Worm (Caenorhabditis elegans) whole organism, young adult: ENCODE measurements around the gene srbc-79.

Experiments used
- D2030.7 ChIP-seq: fragments of 200-800 bp; sonication (Bioruptor generic); IDR thresholded peaks from 2 replicates; pipeline ENCODE4 v1.3.6; 2022; ENCODE audit warnings: missing genetic modification reagents, missing genetic modification characterization, missing compliant biosample characterization
- F10E7.11 ChIP-seq: sonication (generic microtip); optimal IDR thresholded peaks from 2 replicates; lab custom pipeline; 2017; ENCODE audit warnings: mild to moderate bottlenecking, missing genetic modification characterization, moderate library complexity, missing compliant biosample characterization
- F33H1.4 ChIP-seq: fragments of 200-800 bp; sonication (Bioruptor generic); IDR thresholded peaks from 2 replicates; pipeline ENCODE4 v1.3.6; 2022; ENCODE audit warnings: missing genetic modification reagents, missing genetic modification characterization, missing compliant biosample characterization
- F49E8.2 ChIP-seq: sonication (generic microtip); optimal IDR thresholded peaks from 3 replicates; lab custom pipeline; 2017; ENCODE audit warnings: missing genetic modification characterization, mild to moderate bottlenecking, missing compliant biosample characterization, antibody characterized with exemption, moderate library complexity; ENCODE audit not compliant: insufficient read depth
- F52B5.7 ChIP-seq: sonication (generic microtip); optimal IDR thresholded peaks from 2 replicates; lab custom pipeline; 2016; ENCODE audit warnings: mild to moderate bottlenecking, missing genetic modification characterization, missing compliant biosample characterization
- F55B11.4 ChIP-seq: sonication (generic microtip); optimal IDR thresholded peaks from 2 replicates; lab custom pipeline; 2016; ENCODE audit warnings: missing compliant biosample characterization, missing genetic modification characterization, borderline replicate concordance; ENCODE audit not compliant: insufficient read depth
- F57C9.4 ChIP-seq: sonication (generic microtip); optimal IDR thresholded peaks from 2 replicates; lab custom pipeline; 2017; ENCODE audit warnings: mild to moderate bottlenecking, missing genetic modification characterization, missing compliant biosample characterization
- Y53G8AR.9 ChIP-seq: fragments of 200-800 bp; sonication (Bioruptor generic); conservative IDR thresholded peaks from 2 replicates; pipeline ENCODE4 v1.3.6; 2022; ENCODE audit warnings: missing genetic modification reagents, missing genetic modification characterization, missing compliant biosample characterization
- Y56A3A.18 ChIP-seq: fragments of 200-800 bp; sonication (Bioruptor generic); IDR thresholded peaks from 2 replicates; pipeline ENCODE4 v1.3.6; 2022; ENCODE audit warnings: missing genetic modification reagents, missing genetic modification characterization, missing compliant biosample characterization
- Y79H2A.3 ChIP-seq: fragments of 200-800 bp; sonication (Bioruptor generic); conservative IDR thresholded peaks from 2 replicates; pipeline ENCODE4 v1.3.6; 2022; ENCODE audit warnings: missing genetic modification reagents, missing genetic modification characterization, missing compliant biosample characterization
- akir-1 ChIP-seq: fragments of 200-800 bp; sonication (Bioruptor generic); optimal IDR thresholded peaks from 2 replicates; lab custom pipeline; 2018; ENCODE audit warnings: mild to moderate bottlenecking, missing genetic modification characterization, moderate library complexity, missing compliant biosample characterization
- aptf-3 ChIP-seq: fragments of 200-800 bp; sonication (Bioruptor generic); IDR thresholded peaks from 2 replicates; pipeline ENCODE4 v1.3.6; 2022; ENCODE audit warnings: missing genetic modification characterization, missing compliant biosample characterization
- bed-2 ChIP-seq: fragments of 200-800 bp; sonication (Bioruptor generic); IDR thresholded peaks from 2 replicates; pipeline ENCODE4 v1.3.6; 2022; ENCODE audit warnings: missing genetic modification reagents, missing genetic modification characterization, missing compliant biosample characterization
- cebp-1 ChIP-seq, 2 experiments: fragments of 200-800 bp in 1 of 2; sonication (Bioruptor generic) in 1 of 2; sonication (generic microtip) in 1 of 2; IDR thresholded peaks in 1 of 2; optimal IDR thresholded peaks in 1 of 2; 2 replicates each; pipeline versions ENCODE4 v1.3.6 to Lab custom; 2017 to 2022; ENCODE audit warnings: missing compliant biosample characterization in 2 of 2, missing genetic modification characterization in 2 of 2, mild to moderate bottlenecking in 1 of 2, missing genetic modification reagents in 1 of 2, moderate library complexity in 1 of 2
- cebp-2 ChIP-seq: fragments of 200-800 bp; sonication (Bioruptor generic); IDR thresholded peaks from 2 replicates; pipeline ENCODE4 v1.3.6; 2022; ENCODE audit warnings: missing genetic modification characterization, missing compliant biosample characterization
- ceh-40 ChIP-seq: fragments of 200-800 bp; sonication (Bioruptor generic); IDR thresholded peaks from 2 replicates; pipeline ENCODE4 v1.3.6; 2022; ENCODE audit warnings: missing genetic modification characterization, missing compliant biosample characterization
- die-1 ChIP-seq: sonication (generic microtip); optimal IDR thresholded peaks from 2 replicates; lab custom pipeline; 2016; ENCODE audit warnings: missing genotype, mild to moderate bottlenecking, missing genetic modification characterization, missing compliant biosample characterization
- dox-1 ChIP-seq: fragments of 200-800 bp; sonication (Bioruptor generic); IDR thresholded peaks from 2 replicates; pipeline ENCODE4 v1.3.6; 2022; ENCODE audit warnings: missing genetic modification reagents, missing genetic modification characterization, missing compliant biosample characterization
- dpff-1 ChIP-seq: sonication (generic microtip); optimal IDR thresholded peaks from 2 replicates; lab custom pipeline; 2017; ENCODE audit warnings: mild to moderate bottlenecking, missing genetic modification characterization, missing compliant biosample characterization
- egl-44 ChIP-seq: fragments of 200-800 bp; sonication (Bioruptor generic); IDR thresholded peaks from 2 replicates; pipeline ENCODE4 v1.3.6; 2022; ENCODE audit warnings: missing genetic modification reagents, missing genetic modification characterization, missing compliant biosample characterization
- fkh-3 ChIP-seq: sonication (generic microtip); optimal IDR thresholded peaks from 2 replicates; lab custom pipeline; 2016; ENCODE audit warnings: mild to moderate bottlenecking, missing genetic modification characterization, missing compliant biosample characterization
- gei-17 ChIP-seq: fragments of 200-800 bp; sonication (Bioruptor generic); optimal IDR thresholded peaks from 2 replicates; lab custom pipeline; 2018; ENCODE audit warnings: mild to moderate bottlenecking, missing genetic modification characterization, missing compliant biosample characterization
- him-1 ChIP-seq: sonication (generic microtip); optimal IDR thresholded peaks from 2 replicates; lab custom pipeline; 2016; ENCODE audit warnings: missing genotype, missing genetic modification reagents, missing genetic modification characterization, missing compliant biosample characterization
- hmg-1.2 ChIP-seq: fragments of 200-800 bp; sonication (Bioruptor generic); IDR thresholded peaks from 2 replicates; pipeline ENCODE4 v1.3.6; 2022; ENCODE audit warnings: missing genetic modification reagents, missing genetic modification characterization, missing compliant biosample characterization
- hsf-1 ChIP-seq: fragments of 200-800 bp; sonication (Bioruptor generic); IDR thresholded peaks from 2 replicates; pipeline ENCODE4 v1.3.6; 2022; ENCODE audit warnings: missing genetic modification reagents, missing genetic modification characterization, missing compliant biosample characterization
- lin-26 ChIP-seq: fragments of 200-800 bp; sonication (Bioruptor generic); IDR thresholded peaks from 2 replicates; pipeline ENCODE4 v1.3.6; 2022; ENCODE audit warnings: missing genetic modification reagents, missing genetic modification characterization, missing compliant biosample characterization
- lin-54 ChIP-seq: fragments of 200-800 bp; sonication (Bioruptor generic); optimal IDR thresholded peaks from 2 replicates; lab custom pipeline; 2018; ENCODE audit warnings: mild to moderate bottlenecking, missing genetic modification characterization, missing compliant biosample characterization
- lsl-1 ChIP-seq: fragments of 200-800 bp; sonication (Bioruptor generic); optimal IDR thresholded peaks from 2 replicates; lab custom pipeline; 2018; ENCODE audit warnings: mild to moderate bottlenecking, missing genetic modification characterization, moderate library complexity, missing compliant biosample characterization
- madf-10 ChIP-seq: sonication (generic microtip); optimal IDR thresholded peaks from 2 replicates; lab custom pipeline; 2016; ENCODE audit warnings: mild to moderate bottlenecking, missing genetic modification characterization, missing compliant biosample characterization
- madf-3 ChIP-seq: fragments of 200-800 bp; sonication (Bioruptor generic); IDR thresholded peaks from 2 replicates; pipeline ENCODE4 v1.3.6; 2022; ENCODE audit warnings: missing genetic modification reagents, missing genetic modification characterization, missing compliant biosample characterization
- madf-6 ChIP-seq: fragments of 200-800 bp; sonication (Bioruptor generic); IDR thresholded peaks from 2 replicates; pipeline ENCODE4 v1.3.6; 2022; ENCODE audit warnings: missing genetic modification reagents, missing genetic modification characterization, missing compliant biosample characterization
- madf-8 ChIP-seq: fragments of 200-800 bp; sonication (Bioruptor generic); conservative IDR thresholded peaks from 2 replicates; pipeline ENCODE4 v1.3.6; 2022; ENCODE audit warnings: missing genetic modification reagents, missing genetic modification characterization, missing compliant biosample characterization
- mcd-1 ChIP-seq: fragments of 200-800 bp; sonication (Bioruptor generic); IDR thresholded peaks from 2 replicates; pipeline ENCODE4 v1.3.6; 2022; ENCODE audit warnings: missing genetic modification reagents, missing genetic modification characterization, missing compliant biosample characterization
- nhr-120 ChIP-seq: fragments of 200-800 bp; sonication (Bioruptor generic); IDR thresholded peaks from 2 replicates; pipeline ENCODE4 v1.3.6; 2022; ENCODE audit warnings: missing genetic modification characterization, missing compliant biosample characterization
- nhr-90 ChIP-seq: sonication (generic microtip); optimal IDR thresholded peaks from 2 replicates; lab custom pipeline; 2016; ENCODE audit warnings: missing genotype, mild to moderate bottlenecking, missing genetic modification characterization, missing compliant biosample characterization
- pbrm-1 ChIP-seq: fragments of 200-800 bp; sonication (Bioruptor generic); IDR thresholded peaks from 2 replicates; pipeline ENCODE4 v1.3.6; 2022; ENCODE audit warnings: missing genetic modification reagents, missing genetic modification characterization, missing compliant biosample characterization
- pha-4 ChIP-seq: fragments of 150-350 bp; sonication (generic microtip); optimal IDR thresholded peaks from 2 replicates; lab custom pipeline; 2014; ENCODE audit warnings: missing biosample characterization, missing genetic modification reagents, missing genetic modification characterization
- sdz-38 ChIP-seq: sonication (generic microtip); optimal IDR thresholded peaks from 2 replicates; lab custom pipeline; 2016; ENCODE audit warnings: missing genotype, missing genetic modification characterization, missing compliant biosample characterization
- sea-2 ChIP-seq: fragments of 200-800 bp; sonication (Bioruptor generic); IDR thresholded peaks from 2 replicates; pipeline ENCODE4 v1.3.6; 2022; ENCODE audit warnings: missing genetic modification characterization, missing compliant biosample characterization
- snpc-1.1 ChIP-seq: sonication (generic microtip); optimal IDR thresholded peaks from 2 replicates; lab custom pipeline; 2017; ENCODE audit warnings: missing genetic modification characterization, mild to moderate bottlenecking, missing compliant biosample characterization, antibody characterized with exemption, moderate library complexity, missing genotype, missing genetic modification reagents; ENCODE audit not compliant: insufficient read depth
- snpc-4 ChIP-seq, 5 experiments: fragments of 150-350 bp in 1 of 5; sonication (generic microtip) in 4 of 5; optimal IDR thresholded peaks; 2 replicates each; lab custom pipeline; 2014 to 2018; ENCODE audit warnings: missing genetic modification characterization in 5 of 5, missing biosample characterization in 3 of 5, antibody characterized with exemption in 2 of 5, mild to moderate bottlenecking in 2 of 5, missing compliant biosample characterization in 2 of 5, missing genotype in 2 of 5, moderate library complexity in 2 of 5, missing genetic modification reagents in 1 of 5
- ztf-25 ChIP-seq: fragments of 200-800 bp; sonication (Bioruptor generic); IDR thresholded peaks from 2 replicates; pipeline ENCODE4 v1.3.6; 2022; ENCODE audit warnings: missing genetic modification reagents, missing genetic modification characterization, missing compliant biosample characterization

srbc-79 gene

DNA sequence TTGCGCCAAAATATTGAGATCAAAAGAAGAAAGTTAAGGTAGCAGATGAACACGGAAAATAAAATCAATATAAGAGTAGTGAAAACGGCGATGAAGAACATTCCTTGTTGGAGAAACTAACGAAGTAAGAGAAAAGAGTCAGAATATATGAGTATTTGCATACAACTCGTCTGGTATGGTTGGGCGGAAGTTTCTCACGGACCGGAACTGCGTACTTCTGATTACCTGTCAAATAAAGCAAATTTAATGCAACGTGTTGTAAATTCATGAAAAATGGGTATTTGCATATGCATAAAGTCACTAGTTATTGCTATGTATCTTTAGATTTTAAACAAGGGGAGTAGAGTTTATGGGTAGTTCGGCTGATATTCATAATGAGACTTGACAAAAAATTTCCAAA is 3.2 kb downstream of the srbc-79 start, which contains the start of gene srbc-78:
Gene srbc-78, minus strand, starts transcription at position 101 of the 400 bp plus-strand sequence.
- TF ChIP-seq nhr-120 (GFP tag; lab: Robert Waterston, UW) = no peak
- no peak for TF ChIP-seq madf-6 (GFP tag; lab: Robert Waterston, UW)
- no peak for TF ChIP-seq F55B11.4 (tag; lab: Kevin White, UChicago)
- TF ChIP-seq Y53G8AR.9 (GFP tag; lab: Robert Waterston, UW) = no peak
- no peak for TF ChIP-seq cebp-1 (GFP tag; IDR thresholded peaks at IDR 0.05; lab: Robert Waterston, UW)
- no peak for TF ChIP-seq cebp-1 (tag; optimal IDR thresholded peaks at IDR 0.05; lab: Kevin White, UChicago)
- no peak for TF ChIP-seq F49E8.2 (tag; lab: Kevin White, UChicago)
- TF ChIP-seq sdz-38 (tag; lab: Kevin White, UChicago) = no peak
- no peak for TF ChIP-seq lsl-1 (GFP tag; lab: Kevin White, UChicago)
- no peak for TF ChIP-seq cebp-2 (GFP tag; lab: Robert Waterston, UW)
- TF ChIP-seq pbrm-1 = no peak
- no peak for TF ChIP-seq snpc-1.1
- TF ChIP-seq akir-1 (GFP tag; lab: Kevin White, UChicago) = no peak
- TF ChIP-seq Y56A3A.18 (GFP tag; lab: Robert Waterston, UW) = no peak

DNA sequence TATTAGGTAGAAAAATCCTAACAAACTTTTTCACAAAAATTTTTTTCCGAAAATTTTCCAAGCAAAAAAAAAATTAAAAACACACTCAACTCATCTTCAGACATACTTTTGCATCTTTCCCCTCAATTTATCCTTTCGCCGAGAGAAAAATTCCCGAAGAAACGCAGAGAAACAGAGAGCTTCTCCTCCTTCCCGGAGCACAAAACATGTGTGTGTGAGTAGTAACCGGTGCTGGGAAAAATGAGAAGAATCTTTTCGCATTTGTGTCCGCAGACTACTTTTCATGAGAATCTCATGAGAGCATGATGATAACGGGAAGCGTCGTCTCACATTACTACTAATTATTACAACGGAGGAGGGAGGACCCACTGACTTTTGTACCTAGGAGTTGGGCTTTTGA is 5.7 kb downstream of the srbc-79 start:
- TF ChIP-seq cebp-1 (GFP tag; IDR thresholded peaks at IDR 0.05; lab: Robert Waterston, UW) (no peak), cebp-1 (tag; optimal IDR thresholded peaks at IDR 0.05; lab: Kevin White, UChicago) (no peak), Y79H2A.3 (GFP tag; lab: Robert Waterston, UW) (no peak), dox-1 (no peak), snpc-4 (GFP tag; optimal IDR thresholded peaks at IDR 0.05; lab: Kevin White, UChicago) (no peak), snpc-4 (tag; optimal IDR thresholded peaks at IDR 0.05; lab: Kevin White, UChicago) (no peak)

DNA sequence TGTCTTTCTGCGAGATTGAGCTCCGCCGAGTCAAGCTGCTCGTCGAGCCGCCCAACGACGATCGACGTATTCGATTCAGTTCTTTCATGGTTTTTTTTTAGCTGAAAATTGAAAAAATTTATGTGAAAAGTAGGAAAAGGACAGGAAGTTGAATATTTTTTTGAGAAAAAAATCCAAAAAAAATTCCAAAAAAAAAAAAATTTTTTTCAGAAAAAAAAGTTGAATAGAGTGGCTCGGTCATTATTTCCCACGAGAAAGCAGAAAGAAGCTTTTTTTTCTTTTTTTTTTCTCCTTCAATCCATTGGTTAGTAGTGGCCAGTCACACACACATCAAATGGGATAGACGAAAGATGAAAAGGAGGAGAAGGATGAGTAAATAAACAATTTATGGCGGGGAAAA is 7.0 kb downstream of the srbc-79 start, which contains the start of gene dhcr-7:
Gene dhcr-7, minus strand, starts transcription at position 101 of the 400 bp plus-strand sequence.
- TF ChIP-seq sea-2 (GFP tag; lab: Robert Waterston, UW) (no peak), snpc-4 (GFP tag; optimal IDR thresholded peaks at IDR 0.05; lab: Kevin White, UChicago) (no peak), snpc-4 (tag; optimal IDR thresholded peaks at IDR 0.05; lab: Kevin White, UChicago) (no peak), bed-2 (no peak), cebp-1 (GFP tag; IDR thresholded peaks at IDR 0.05; lab: Robert Waterston, UW) (no peak), cebp-1 (tag; optimal IDR thresholded peaks at IDR 0.05; lab: Kevin White, UChicago) (no peak), nhr-90 (no peak), ceh-40 (no peak), lin-26 (GFP tag; lab: Robert Waterston, UW) (no peak), F10E7.11 (tag; lab: Kevin White, UChicago) (no peak), F57C9.4 (tag; lab: Kevin White, UChicago) (no peak), F52B5.7 (tag; lab: Kevin White, UChicago) (no peak), akir-1 (GFP tag; lab: Kevin White, UChicago) (no peak), madf-8 (no peak), fkh-3 (tag; lab: Kevin White, UChicago) (no peak), pha-4 (tag; lab: Kevin White, UChicago) (no peak), gei-17 (GFP tag; lab: Kevin White, UChicago) (no peak), madf-10 (tag; lab: Kevin White, UChicago) (no peak), die-1 (tag; lab: Kevin White, UChicago) (no peak), him-1 (tag; lab: Kevin White, UChicago) (no peak), sdz-38 (tag; lab: Kevin White, UChicago) (no peak)

DNA sequence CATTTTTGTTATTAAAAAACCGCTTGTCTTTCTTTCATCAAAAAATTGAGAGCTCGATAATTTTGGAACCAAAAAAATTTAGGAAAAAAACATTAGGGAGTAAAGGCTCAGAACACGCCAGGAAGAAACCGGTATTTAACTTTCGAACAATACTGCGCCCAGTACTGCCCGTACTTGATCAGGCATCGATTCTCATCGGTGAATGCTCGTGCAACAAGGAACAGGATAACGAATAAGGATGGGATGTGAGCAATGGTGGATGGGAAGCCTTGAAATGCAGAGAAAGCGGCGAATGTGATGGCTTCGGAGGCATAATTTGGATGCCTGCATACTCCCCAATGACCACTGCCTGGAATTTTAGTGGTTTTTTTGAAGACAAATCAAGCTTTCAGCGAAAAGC is 11.5 kb downstream of the srbc-79 start:
- TF ChIP-seq Y53G8AR.9 (GFP tag; lab: Robert Waterston, UW) (peak; percentile 84), F33H1.4 (peak; percentile 43), pbrm-1 (peak; percentile 59; the same call in 1 of the 2 replicates), lin-54 (peak; percentile 43), madf-3 (GFP tag; lab: Robert Waterston, UW) (peak; percentile 87), hsf-1 (0 out of 2 replicates have a peak, but pooled peaks have one; percentile 41), mcd-1 (peak; percentile 46; the same call in 1 of the 2 replicates), egl-44 (GFP tag; lab: Robert Waterston, UW) (peak; percentile 66; the same call in 1 of the 2 replicates), dpff-1 (no peak), aptf-3 (GFP tag; lab: Robert Waterston, UW) (peak; percentile 89; the same call in 1 of the 2 replicates), D2030.7 (peak; percentile 30; the same call in 1 of the 2 replicates), hmg-1.2 (GFP tag; lab: Robert Waterston, UW) (peak; percentile 33; the same call in 1 of the 2 replicates), ztf-25 (GFP tag; lab: Robert Waterston, UW) (no peak)
